Fruit fly (Drosophila melanogaster): ENCODE measurements around the gene CG31913.
A peak's percentile ranks its signal among the peaks of the same experiment; 100 is the strongest.

CG31913 gene

DNA sequence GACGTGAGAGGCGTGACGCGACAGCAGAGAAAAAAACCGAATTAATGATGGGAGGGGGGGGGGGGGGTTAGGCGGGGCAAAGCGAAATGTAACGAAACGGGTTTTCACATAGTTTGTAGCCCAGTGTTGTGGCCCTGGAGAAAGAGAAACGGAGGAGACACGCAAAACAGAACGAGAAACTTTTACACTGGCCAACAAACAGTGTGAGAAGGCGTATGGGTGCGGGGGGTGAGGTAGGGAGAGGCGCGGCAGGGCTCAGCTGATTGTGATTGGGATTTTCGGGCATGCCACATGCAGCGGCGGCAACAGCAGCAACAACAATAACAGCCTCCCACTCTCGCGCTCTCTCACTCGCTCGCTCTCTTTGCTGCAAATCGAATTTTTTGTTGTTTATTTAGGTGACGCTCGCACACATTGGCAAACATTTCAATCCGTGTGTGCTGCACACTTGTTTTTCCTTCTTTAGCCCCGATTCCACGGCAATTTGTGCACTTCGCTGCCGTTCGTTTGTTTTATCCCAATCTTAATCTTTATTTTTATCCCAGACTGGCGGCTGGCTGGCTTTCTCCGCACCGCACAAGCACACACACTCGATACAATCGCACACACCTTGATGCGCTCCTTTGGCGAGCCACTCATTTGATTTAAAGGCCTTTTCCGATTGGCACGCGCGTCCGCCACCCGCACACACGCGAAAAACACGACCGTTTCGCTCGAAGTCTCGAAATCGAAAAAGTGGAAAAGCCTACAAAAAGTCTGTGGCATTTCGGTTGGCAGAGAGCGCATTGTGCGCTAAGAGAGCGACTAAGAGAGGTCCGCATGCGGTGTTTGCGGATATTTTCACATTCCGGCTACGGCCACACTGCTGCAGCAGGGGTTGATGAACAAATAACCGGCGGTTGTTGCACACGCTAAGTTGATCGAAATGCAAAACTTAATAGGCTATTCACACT is 15.9 kb downstream of the CG31913 start, which contains the start of gene CG9171 (continued):
- no peak for TF ChIP-seq CG32767 (GFP tag; IDR thresholded peaks at IDR 0.05)
- no peak for TF ChIP-seq CG12219 (GFP tag; optimal IDR thresholded peaks at IDR 0.05)
- TF ChIP-seq ranshi (GFP tag; IDR thresholded peaks at IDR 0.05): 0 out of 2 replicates have a peak, but pooled peaks have one; percentile 29
- peak; percentile 77 for TF ChIP-seq Ets65A (GFP tag)
- peak; percentile 28; the same call in 1 of the 2 replicates for TF ChIP-seq CG32532 (GFP tag; IDR thresholded peaks at IDR 0.05)
- TF ChIP-seq sug (tag; optimal IDR thresholded peaks at IDR 0.05): peak; percentile 13
- TF ChIP-seq CG11085 (GFP tag; IDR thresholded peaks at IDR 0.05): no peak
- peak; percentile 54 for TF ChIP-seq BEAF-32 (GFP tag; optimal IDR thresholded peaks at IDR 0.05)
- TF ChIP-seq bowl (GFP tag; IDR thresholded peaks at IDR 0.05): no peak
- peak; percentile 10 for TF ChIP-seq CG7987 (GFP tag; optimal IDR thresholded peaks at IDR 0.05)
- peak; percentile 90 for TF ChIP-seq Med (GFP tag)
- peak; percentile 29 for TF ChIP-seq CG12299 (tag; optimal IDR thresholded peaks at IDR 0.05)
- peak; percentile 17 to 29 for TF ChIP-seq bsh (GFP tag; optimal IDR thresholded peaks at IDR 0.05)
- peak; percentile 47 for TF ChIP-seq bcd (GFP tag; optimal IDR thresholded peaks at IDR 0.05)
- TF ChIP-seq CG15696 (tag; optimal IDR thresholded peaks at IDR 0.05): no peak
- peak; percentile 65 for TF ChIP-seq CG16779 (GFP tag; IDR thresholded peaks at IDR 0.05)
- TF ChIP-seq bab2 (GFP tag; optimal IDR thresholded peaks at IDR 0.05): peak; percentile 8
- TF ChIP-seq CG2120 (GFP tag; optimal IDR thresholded peaks at IDR 0.05): peak; percentile 50
- peak; percentile 73; the same call in 3 of the 4 replicates for TF ChIP-seq chinmo (GFP tag; IDR thresholded peaks at IDR 0.05; ENCODE audit: partially characterized antibody)
- peak; percentile 57 for TF ChIP-seq CG2712 (tag; optimal IDR thresholded peaks at IDR 0.05)
- no peak for TF ChIP-seq prd (optimal IDR thresholded peaks at IDR 0.05)
- peak; percentile 39 for TF ChIP-seq prd (GFP tag; IDR thresholded peaks at IDR 0.05)
- peak; percentile 61; the same call in 1 of the 2 replicates for TF ChIP-seq NFAT (GFP tag; IDR thresholded peaks at IDR 0.05)
- TF ChIP-seq Neu2 (GFP tag; optimal IDR thresholded peaks at IDR 0.05; ENCODE audit: borderline replicate concordance): peak; percentile 1
- peak; percentile 12 for TF ChIP-seq CG12155 (GFP tag; optimal IDR thresholded peaks at IDR 0.05)
- TF ChIP-seq nerfin-1 (tag; optimal IDR thresholded peaks at IDR 0.05): peak; percentile 6
- TF ChIP-seq cwo (GFP tag; optimal IDR thresholded peaks at IDR 0.05): peak; percentile 7
- peak; percentile 8 for TF ChIP-seq mam (GFP tag; optimal IDR thresholded peaks at IDR 0.05)
- no peak for TF ChIP-seq org-1 (GFP tag; optimal IDR thresholded peaks at IDR 0.05)
- no peak for TF ChIP-seq CG7271 (tag; optimal IDR thresholded peaks at IDR 0.05)
- peak; percentile 27 for TF ChIP-seq Hey (tag; optimal IDR thresholded peaks at IDR 0.05)
- 0 out of 2 replicates have a peak, but pooled peaks have one; percentile 9 for TF ChIP-seq Xrp1 (GFP tag; IDR thresholded peaks at IDR 0.05)
- TF ChIP-seq CG17612 (GFP tag; IDR thresholded peaks at IDR 0.05): no peak
- no peak for TF ChIP-seq CG4730 (GFP tag; IDR thresholded peaks at IDR 0.05)
- no peak for TF ChIP-seq CG18476 (GFP tag; optimal IDR thresholded peaks at IDR 0.05)
- no peak for TF ChIP-seq B-H1 (GFP tag; IDR thresholded peaks at IDR 0.05)
- peak; percentile 65 for TF ChIP-seq cg (GFP tag; optimal IDR thresholded peaks at IDR 0.05)
- peak; percentile 23 for TF ChIP-seq tin (GFP tag; optimal IDR thresholded peaks at IDR 0.05)
- peak in 1 of 2 experiments; percentile 26 for TF ChIP-seq Dfd (GFP tag; optimal IDR thresholded peaks at IDR 0.05)
- peak; percentile 100 for TF ChIP-seq CG3163 (GFP tag; optimal IDR thresholded peaks at IDR 0.05)
- no peak for TF ChIP-seq tup (GFP tag; optimal IDR thresholded peaks at IDR 0.05)
- peak; percentile 66 for TF ChIP-seq phol (tag; optimal IDR thresholded peaks at IDR 0.05)
- TF ChIP-seq unc-4 (GFP tag; IDR thresholded peaks at IDR 0.05; ENCODE audit: partially characterized antibody): 0 out of 2 replicates have a peak, but pooled peaks have one; percentile 36
- peak; percentile 5 for TF ChIP-seq HHEX (GFP tag; optimal IDR thresholded peaks at IDR 0.05)
- TF ChIP-seq kni (GFP tag; optimal IDR thresholded peaks at IDR 0.05): peak; percentile 84
- TF ChIP-seq D (optimal IDR thresholded peaks at IDR 0.05): no peak
- TF ChIP-seq D (GFP tag; optimal IDR thresholded peaks at IDR 0.05): no peak
- no peak for TF ChIP-seq gt (GFP tag; IDR thresholded peaks at IDR 0.05)

Data from whole organism, embryonic.